Worm (Caenorhabditis elegans) whole organism, young adult: Measurements from ENCODE around the gene C47E12.12.

ENCODE experiments used
- ceh-79 ChIP-seq: sonication (generic microtip); optimal IDR thresholded peaks from 2 replicates; lab custom pipeline; 2017; ENCODE audit warnings: mild to moderate bottlenecking, missing genetic modification characterization, missing compliant biosample characterization
- egrh-3 ChIP-seq: fragments of 200-800 bp; sonication (Bioruptor generic); IDR thresholded peaks from 2 replicates; pipeline ENCODE4 v1.3.6; 2022; ENCODE audit warnings: missing genetic modification reagents, missing genetic modification characterization, missing compliant biosample characterization
- hlh-12 ChIP-seq: sonication (generic microtip); optimal IDR thresholded peaks from 2 replicates; lab custom pipeline; 2016; ENCODE audit warnings: missing genetic modification characterization, missing compliant biosample characterization
- hrde-1 ChIP-seq: sonication (generic microtip); optimal IDR thresholded peaks from 2 replicates; lab custom pipeline; 2016; ENCODE audit warnings: missing genetic modification characterization, mild to moderate bottlenecking, missing compliant biosample characterization, moderate library complexity, missing genotype, missing genetic modification reagents, borderline replicate concordance
- madf-10 ChIP-seq: sonication (generic microtip); optimal IDR thresholded peaks from 2 replicates; lab custom pipeline; 2016; ENCODE audit warnings: mild to moderate bottlenecking, missing genetic modification characterization, missing compliant biosample characterization

- TF ChIP-seq madf-10 (tag; lab: Kevin White, UChicago), result no peak
- no peak for TF ChIP-seq hlh-12 (tag; lab: Kevin White, UChicago)
- TF ChIP-seq hrde-1 (tag; lab: Kevin White, UChicago), result no peak
- no peak for TF ChIP-seq egrh-3 (GFP tag; lab: Robert Waterston, UW)
- TF ChIP-seq ceh-79, result no peak
Observed at ce11 chrIV:9943214-9943613, 29.3 kb downstream of the C47E12.12 start.
